Worm (Caenorhabditis elegans) whole organism, L4/young adult: ENCODE measurements around the gene C47E12.2.

Experiments
- W03F9.2 ChIP-seq: fragments of 150-350 bp; optimal IDR thresholded peaks from 2 replicates; lab custom pipeline; 2014; ENCODE audit warnings: missing biosample characterization, missing genetic modification characterization
- dao-5 ChIP-seq: sonication (generic microtip); optimal IDR thresholded peaks from 2 replicates; lab custom pipeline; 2016; ENCODE audit warnings: missing genotype, missing genetic modification characterization, moderate library complexity, missing compliant biosample characterization
- him-1 ChIP-seq: sonication (generic microtip); optimal IDR thresholded peaks from 2 replicates; lab custom pipeline; 2016; ENCODE audit warnings: missing genotype, missing genetic modification reagents, missing genetic modification characterization, missing compliant biosample characterization

DNA sequence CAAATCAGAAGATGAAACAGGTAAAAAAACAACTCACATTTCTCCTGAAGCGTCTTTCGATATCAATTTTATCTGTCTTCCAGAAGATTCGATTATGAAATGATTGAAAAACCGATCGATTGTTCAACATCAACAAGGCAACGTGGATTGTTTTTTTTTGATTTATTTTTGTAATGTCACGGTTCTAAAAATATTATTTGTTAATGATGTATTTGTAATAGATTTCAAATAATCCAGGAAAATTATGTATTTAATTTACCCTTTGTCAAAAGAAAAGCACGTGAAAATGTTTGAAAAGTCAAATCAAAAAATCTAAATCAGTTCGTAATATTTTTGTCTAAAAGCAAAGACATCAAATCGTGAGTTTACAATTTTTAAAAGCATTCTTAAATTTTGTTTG is 34.2 kb downstream of the C47E12.2 start, which contains the start of the genes kin-5 and C47E12.11:
- TF ChIP-seq him-1 (tag; lab: Kevin White, UChicago) (no peak), dao-5 (no peak), W03F9.2 (tag; lab: Kevin White, UChicago) (no peak)
